Worm (Caenorhabditis elegans) whole organism, mixed stage, embryonic: ENCODE data around the gene irld-59.

Source experiments
- blmp-1 ChIP-seq: fragments of 150-350 bp; optimal IDR thresholded peaks from 2 replicates; lab custom pipeline; 2014; ENCODE audit warnings: missing biosample characterization, missing genetic modification characterization
- ces-1 ChIP-seq: fragments of 150-350 bp; optimal IDR thresholded peaks from 2 replicates; lab custom pipeline; 2014; ENCODE audit warnings: missing biosample characterization, missing genetic modification reagents, missing genetic modification characterization
- elt-3 ChIP-seq: fragments of 150-350 bp; optimal IDR thresholded peaks from 2 replicates; lab custom pipeline; 2014; ENCODE audit warnings: missing biosample characterization, missing genetic modification characterization
- hlh-1 ChIP-seq: fragments of 150-350 bp; optimal IDR thresholded peaks from 2 replicates; lab custom pipeline; 2014; ENCODE audit warnings: missing biosample characterization, missing genetic modification reagents, missing genetic modification characterization
- lsy-2 ChIP-seq: fragments of 150-350 bp; optimal IDR thresholded peaks from 2 replicates; lab custom pipeline; 2014; ENCODE audit warnings: missing biosample characterization, missing genetic modification characterization
- mab-5 ChIP-seq: fragments of 150-350 bp; optimal IDR thresholded peaks from 2 replicates; lab custom pipeline; 2014; ENCODE audit warnings: missing biosample characterization, missing genetic modification characterization
- mep-1 ChIP-seq: fragments of 150-350 bp; optimal IDR thresholded peaks from 2 replicates; lab custom pipeline; 2017; ENCODE audit warnings: missing biosample characterization, missing genetic modification reagents, missing genetic modification characterization, inconsistent platforms
- nhr-28 ChIP-seq: fragments of 150-350 bp; optimal IDR thresholded peaks from 2 replicates; lab custom pipeline; 2014; ENCODE audit warnings: missing biosample characterization, missing genetic modification characterization
- snpc-4 ChIP-seq: fragments of 150-350 bp; optimal IDR thresholded peaks from 2 replicates; lab custom pipeline; 2014; ENCODE audit warnings: missing biosample characterization, missing genetic modification characterization
- unc-62 ChIP-seq: fragments of 150-350 bp; optimal IDR thresholded peaks from 2 replicates; lab custom pipeline; 2014; ENCODE audit warnings: missing biosample characterization, missing genetic modification reagents, missing genetic modification characterization
- ztf-11 ChIP-seq: fragments of 150-350 bp; optimal IDR thresholded peaks from 2 replicates; lab custom pipeline; 2014; ENCODE audit warnings: missing biosample characterization, missing genetic modification characterization

DNA sequence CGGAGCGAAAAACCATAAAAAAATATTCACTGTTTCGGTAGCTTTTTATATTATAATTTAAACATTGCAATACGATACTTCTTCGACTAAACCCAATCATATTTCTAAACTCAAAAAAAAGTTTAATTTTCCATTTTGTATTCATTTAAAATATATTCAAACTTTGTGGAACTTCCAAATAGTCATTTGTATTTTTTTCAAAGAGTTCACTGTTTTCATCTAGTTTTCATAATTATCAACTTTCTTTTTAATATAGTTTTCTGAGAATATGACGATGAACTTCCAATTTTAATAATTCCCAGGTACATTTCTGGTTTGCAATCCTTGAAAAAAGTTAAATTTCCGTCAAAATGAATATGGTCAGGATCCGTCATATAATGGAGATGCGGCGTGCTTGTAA is 24.4 kb downstream of the irld-59 start, which contains the start of gene cpna-4:
- TF ChIP-seq unc-62 (no peak), ces-1 (no peak), lsy-2 (tag; lab: Kevin White, UChicago) (no peak), blmp-1 (tag; lab: Kevin White, UChicago) (no peak), hlh-1 (tag; lab: Kevin White, UChicago) (no peak), elt-3 (tag; lab: Kevin White, UChicago) (no peak), ztf-11 (no peak), snpc-4 (tag; lab: Kevin White, UChicago) (no peak), mep-1 (no peak), nhr-28 (tag; lab: Kevin White, UChicago) (no peak), mab-5 (tag; lab: Kevin White, UChicago) (no peak)
